Worm (Caenorhabditis elegans) whole organism, young adult: ENCODE results near the gene C53D6.8.

Experiments used
- F37B4.10 ChIP-seq: fragments of 200-800 bp; sonication (Bioruptor generic); IDR thresholded peaks from 2 replicates; pipeline ENCODE4 v1.3.6; 2022; ENCODE audit warnings: missing genetic modification characterization, missing compliant biosample characterization
- F52B5.7 ChIP-seq: sonication (generic microtip); optimal IDR thresholded peaks from 2 replicates; lab custom pipeline; 2016; ENCODE audit warnings: mild to moderate bottlenecking, missing genetic modification characterization, missing compliant biosample characterization
- F57A8.1 ChIP-seq: fragments of 200-800 bp; sonication (Bioruptor generic); optimal IDR thresholded peaks from 2 replicates; lab custom pipeline; 2018; ENCODE audit warnings: mild to moderate bottlenecking, missing genetic modification characterization, moderate library complexity, missing compliant biosample characterization
- F57C9.4 ChIP-seq: sonication (generic microtip); optimal IDR thresholded peaks from 2 replicates; lab custom pipeline; 2017; ENCODE audit warnings: mild to moderate bottlenecking, missing genetic modification characterization, missing compliant biosample characterization
- K12H6.12 ChIP-seq: fragments of 200-800 bp; sonication (Bioruptor generic); optimal IDR thresholded peaks from 2 replicates; lab custom pipeline; 2018; ENCODE audit warnings: mild to moderate bottlenecking, missing genetic modification characterization, missing compliant biosample characterization
- Y53G8AR.9 ChIP-seq: fragments of 200-800 bp; sonication (Bioruptor generic); conservative IDR thresholded peaks from 2 replicates; pipeline ENCODE4 v1.3.6; 2022; ENCODE audit warnings: missing genetic modification reagents, missing genetic modification characterization, missing compliant biosample characterization
- ZK185.1 ChIP-seq: sonication (generic microtip); optimal IDR thresholded peaks from 2 replicates; lab custom pipeline; 2016; ENCODE audit warnings: mild to moderate bottlenecking, missing genetic modification characterization, missing compliant biosample characterization; ENCODE audit not compliant: poor library complexity, severe bottlenecking
- akir-1 ChIP-seq: fragments of 200-800 bp; sonication (Bioruptor generic); optimal IDR thresholded peaks from 2 replicates; lab custom pipeline; 2018; ENCODE audit warnings: mild to moderate bottlenecking, missing genetic modification characterization, moderate library complexity, missing compliant biosample characterization
- aptf-3 ChIP-seq: fragments of 200-800 bp; sonication (Bioruptor generic); IDR thresholded peaks from 2 replicates; pipeline ENCODE4 v1.3.6; 2022; ENCODE audit warnings: missing genetic modification characterization, missing compliant biosample characterization
- attf-5 ChIP-seq: fragments of 200-800 bp; sonication (Bioruptor generic); optimal IDR thresholded peaks from 2 replicates; lab custom pipeline; 2018; ENCODE audit warnings: mild to moderate bottlenecking, missing genetic modification characterization, missing compliant biosample characterization
- attf-6 ChIP-seq: fragments of 200-800 bp; sonication (Bioruptor generic); IDR thresholded peaks from 2 replicates; pipeline ENCODE4 v1.3.6; 2022; ENCODE audit warnings: missing genetic modification reagents, missing genetic modification characterization, missing compliant biosample characterization
- cebp-2 ChIP-seq: fragments of 200-800 bp; sonication (Bioruptor generic); IDR thresholded peaks from 2 replicates; pipeline ENCODE4 v1.3.6; 2022; ENCODE audit warnings: missing genetic modification characterization, missing compliant biosample characterization
- ceh-79 ChIP-seq: sonication (generic microtip); optimal IDR thresholded peaks from 2 replicates; lab custom pipeline; 2017; ENCODE audit warnings: mild to moderate bottlenecking, missing genetic modification characterization, missing compliant biosample characterization
- chd-7 ChIP-seq: sonication (generic microtip); optimal IDR thresholded peaks from 2 replicates; lab custom pipeline; 2016; ENCODE audit warnings: mild to moderate bottlenecking, missing genetic modification characterization, moderate library complexity, missing compliant biosample characterization
- die-1 ChIP-seq: sonication (generic microtip); optimal IDR thresholded peaks from 2 replicates; lab custom pipeline; 2016; ENCODE audit warnings: missing genotype, mild to moderate bottlenecking, missing genetic modification characterization, missing compliant biosample characterization
- dox-1 ChIP-seq: fragments of 200-800 bp; sonication (Bioruptor generic); IDR thresholded peaks from 2 replicates; pipeline ENCODE4 v1.3.6; 2022; ENCODE audit warnings: missing genetic modification reagents, missing genetic modification characterization, missing compliant biosample characterization
- dpff-1 ChIP-seq: sonication (generic microtip); optimal IDR thresholded peaks from 2 replicates; lab custom pipeline; 2017; ENCODE audit warnings: mild to moderate bottlenecking, missing genetic modification characterization, missing compliant biosample characterization
- egl-44 ChIP-seq: fragments of 200-800 bp; sonication (Bioruptor generic); IDR thresholded peaks from 2 replicates; pipeline ENCODE4 v1.3.6; 2022; ENCODE audit warnings: missing genetic modification reagents, missing genetic modification characterization, missing compliant biosample characterization
- egrh-3 ChIP-seq: fragments of 200-800 bp; sonication (Bioruptor generic); IDR thresholded peaks from 2 replicates; pipeline ENCODE4 v1.3.6; 2022; ENCODE audit warnings: missing genetic modification reagents, missing genetic modification characterization, missing compliant biosample characterization
- ekl-4 ChIP-seq: fragments of 200-800 bp; sonication (Bioruptor generic); IDR thresholded peaks from 2 replicates; pipeline ENCODE4 v1.3.6; 2022; ENCODE audit warnings: missing genetic modification reagents, missing genetic modification characterization, missing compliant biosample characterization
- gei-17 ChIP-seq: fragments of 200-800 bp; sonication (Bioruptor generic); optimal IDR thresholded peaks from 2 replicates; lab custom pipeline; 2018; ENCODE audit warnings: mild to moderate bottlenecking, missing genetic modification characterization, missing compliant biosample characterization
- him-1 ChIP-seq: sonication (generic microtip); optimal IDR thresholded peaks from 2 replicates; lab custom pipeline; 2016; ENCODE audit warnings: missing genotype, missing genetic modification reagents, missing genetic modification characterization, missing compliant biosample characterization
- hrde-1 ChIP-seq: sonication (generic microtip); optimal IDR thresholded peaks from 2 replicates; lab custom pipeline; 2016; ENCODE audit warnings: missing genetic modification characterization, mild to moderate bottlenecking, missing compliant biosample characterization, moderate library complexity, missing genotype, missing genetic modification reagents, borderline replicate concordance
- hsf-1 ChIP-seq: fragments of 200-800 bp; sonication (Bioruptor generic); IDR thresholded peaks from 2 replicates; pipeline ENCODE4 v1.3.6; 2022; ENCODE audit warnings: missing genetic modification reagents, missing genetic modification characterization, missing compliant biosample characterization
- lin-26 ChIP-seq: fragments of 200-800 bp; sonication (Bioruptor generic); IDR thresholded peaks from 2 replicates; pipeline ENCODE4 v1.3.6; 2022; ENCODE audit warnings: missing genetic modification reagents, missing genetic modification characterization, missing compliant biosample characterization
- lin-40 ChIP-seq: sonication (generic microtip); optimal IDR thresholded peaks from 2 replicates; lab custom pipeline; 2016; ENCODE audit warnings: missing genetic modification characterization, mild to moderate bottlenecking, missing compliant biosample characterization, missing genotype, missing genetic modification reagents
- mcd-1 ChIP-seq: fragments of 200-800 bp; sonication (Bioruptor generic); IDR thresholded peaks from 2 replicates; pipeline ENCODE4 v1.3.6; 2022; ENCODE audit warnings: missing genetic modification reagents, missing genetic modification characterization, missing compliant biosample characterization
- mel-28 ChIP-seq: sonication (generic microtip); optimal IDR thresholded peaks from 2 replicates; lab custom pipeline; 2016; ENCODE audit warnings: borderline replicate concordance, mild to moderate bottlenecking, missing genetic modification characterization, missing compliant biosample characterization
- mxl-1 ChIP-seq: sonication (generic microtip); optimal IDR thresholded peaks from 2 replicates; lab custom pipeline; 2016; ENCODE audit warnings: missing genetic modification characterization, missing compliant biosample characterization
- nhr-179 ChIP-seq: sonication (generic microtip); optimal IDR thresholded peaks from 2 replicates; lab custom pipeline; 2016; ENCODE audit warnings: mild to moderate bottlenecking, missing genetic modification characterization, missing compliant biosample characterization
- nhr-27 ChIP-seq: fragments of 200-800 bp; sonication (Bioruptor generic); optimal IDR thresholded peaks from 2 replicates; lab custom pipeline; 2018; ENCODE audit warnings: mild to moderate bottlenecking, missing genetic modification characterization, moderate library complexity, missing compliant biosample characterization
- nhr-90 ChIP-seq: sonication (generic microtip); optimal IDR thresholded peaks from 2 replicates; lab custom pipeline; 2016; ENCODE audit warnings: missing genotype, mild to moderate bottlenecking, missing genetic modification characterization, missing compliant biosample characterization
- pbrm-1 ChIP-seq: fragments of 200-800 bp; sonication (Bioruptor generic); IDR thresholded peaks from 2 replicates; pipeline ENCODE4 v1.3.6; 2022; ENCODE audit warnings: missing genetic modification reagents, missing genetic modification characterization, missing compliant biosample characterization
- rec-8 ChIP-seq, 2 experiments: sonication (generic microtip); optimal IDR thresholded peaks; 2 replicates each; lab custom pipeline; 2016; ENCODE audit warnings: mild to moderate bottlenecking in 2 of 2, missing genetic modification characterization in 2 of 2, missing genetic modification reagents in 2 of 2, missing genotype in 2 of 2, missing biosample characterization in 1 of 2, missing compliant biosample characterization in 1 of 2, moderate library complexity in 1 of 2
- repo-1 ChIP-seq: sonication (generic microtip); optimal IDR thresholded peaks from 2 replicates; lab custom pipeline; 2017; ENCODE audit warnings: mild to moderate bottlenecking, missing genetic modification characterization, missing compliant biosample characterization
- sea-2 ChIP-seq: fragments of 200-800 bp; sonication (Bioruptor generic); IDR thresholded peaks from 2 replicates; pipeline ENCODE4 v1.3.6; 2022; ENCODE audit warnings: missing genetic modification characterization, missing compliant biosample characterization
- snpc-1.1 ChIP-seq: sonication (generic microtip); optimal IDR thresholded peaks from 2 replicates; lab custom pipeline; 2017; ENCODE audit warnings: missing genetic modification characterization, mild to moderate bottlenecking, missing compliant biosample characterization, antibody characterized with exemption, moderate library complexity, missing genotype, missing genetic modification reagents; ENCODE audit not compliant: insufficient read depth
- snpc-3.4 ChIP-seq: sonication (generic microtip); optimal IDR thresholded peaks from 2 replicates; lab custom pipeline; 2017; ENCODE audit warnings: missing genetic modification characterization, mild to moderate bottlenecking, missing compliant biosample characterization, antibody characterized with exemption, moderate library complexity, missing genotype, missing genetic modification reagents
- snpc-4 ChIP-seq, 5 experiments: fragments of 150-350 bp in 1 of 5; sonication (generic microtip) in 4 of 5; optimal IDR thresholded peaks; 2 replicates each; lab custom pipeline; 2014 to 2018; ENCODE audit warnings: missing genetic modification characterization in 5 of 5, missing biosample characterization in 3 of 5, antibody characterized with exemption in 2 of 5, mild to moderate bottlenecking in 2 of 5, missing compliant biosample characterization in 2 of 5, missing genotype in 2 of 5, moderate library complexity in 2 of 5, missing genetic modification reagents in 1 of 5
- unc-62 ChIP-seq: fragments of 150-350 bp; optimal IDR thresholded peaks from 2 replicates; lab custom pipeline; 2014; ENCODE audit warnings: missing biosample characterization, missing genetic modification reagents, missing genetic modification characterization
- xnd-1 ChIP-seq: sonication (generic microtip); optimal IDR thresholded peaks from 2 replicates; lab custom pipeline; 2016; ENCODE audit warnings: missing genotype, missing genetic modification reagents, missing genetic modification characterization, missing compliant biosample characterization
- zfh-2 ChIP-seq: fragments of 200-800 bp; sonication (Bioruptor generic); conservative IDR thresholded peaks from 2 replicates; pipeline ENCODE4 v1.3.6; 2022; ENCODE audit warnings: missing genetic modification reagents, missing genetic modification characterization, missing compliant biosample characterization
- ztf-25 ChIP-seq: fragments of 200-800 bp; sonication (Bioruptor generic); IDR thresholded peaks from 2 replicates; pipeline ENCODE4 v1.3.6; 2022; ENCODE audit warnings: missing genetic modification reagents, missing genetic modification characterization, missing compliant biosample characterization
- ztf-26 ChIP-seq: sonication (generic microtip); optimal IDR thresholded peaks from 2 replicates; lab custom pipeline; 2017; ENCODE audit warnings: missing genetic modification characterization, missing compliant biosample characterization

Gene C53D6.8

DNA sequence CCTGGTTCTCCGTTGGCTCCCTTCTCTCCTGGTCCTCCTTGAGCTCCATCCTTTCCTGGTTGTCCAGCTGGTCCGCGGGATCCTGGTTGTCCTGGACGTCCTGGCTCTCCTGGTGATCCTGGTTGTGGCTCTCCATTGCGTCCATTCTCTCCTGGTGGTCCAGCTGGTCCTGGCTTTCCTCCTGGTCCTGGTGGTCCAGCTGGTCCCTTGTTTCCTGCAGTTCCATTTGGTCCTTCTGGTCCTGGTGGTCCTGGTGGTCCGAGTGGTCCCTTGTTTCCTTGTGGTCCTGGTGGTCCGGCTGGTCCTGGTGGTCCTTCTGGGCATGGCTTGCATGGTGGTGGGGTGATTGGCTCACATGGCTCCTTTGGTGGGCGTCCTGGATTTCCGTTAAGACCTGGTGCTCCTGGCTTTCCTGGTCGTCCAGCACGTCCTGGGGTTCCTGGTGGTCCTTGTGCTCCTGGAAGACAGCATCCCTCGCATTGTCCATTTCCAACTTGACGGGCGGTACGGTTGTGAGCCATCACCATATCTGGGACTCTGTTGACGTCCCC is 23.4 kb downstream of the C53D6.8 start:
- TF ChIP-seq snpc-4 (GFP tag; optimal IDR thresholded peaks at IDR 0.05; lab: Kevin White, UChicago) (no peak), snpc-4 (tag; optimal IDR thresholded peaks at IDR 0.05; lab: Kevin White, UChicago) (no peak), dox-1 (0 out of 2 replicates have a peak, but pooled peaks have one; percentile 16), nhr-90 (tag; lab: Kevin White, UChicago) (no peak), egl-44 (no peak), F52B5.7 (tag; lab: Kevin White, UChicago) (peak; percentile 9), ekl-4 (GFP tag; lab: Robert Waterston, UW) (0 out of 2 replicates have a peak, but pooled peaks have one; percentile 8), mxl-1 (tag; lab: Kevin White, UChicago) (no peak), ztf-26 (tag; lab: Kevin White, UChicago) (peak; percentile 5), mcd-1 (GFP tag; lab: Robert Waterston, UW) (peak; percentile 26; the same call in 1 of the 2 replicates), zfh-2 (GFP tag; lab: Robert Waterston, UW) (peak; percentile 85; the same call in 1 of the 2 replicates), attf-5 (GFP tag; lab: Kevin White, UChicago) (no peak), lin-26 (GFP tag; lab: Robert Waterston, UW) (0 out of 2 replicates have a peak, but pooled peaks have one; percentile 30), K12H6.12 (tag; lab: Kevin White, UChicago) (no peak), akir-1 (GFP tag; lab: Kevin White, UChicago) (no peak), F37B4.10 (GFP tag; lab: Robert Waterston, UW) (no peak), snpc-1.1 (tag; lab: Kevin White, UChicago) (no peak), xnd-1 (no peak), ZK185.1 (tag; lab: Kevin White, UChicago) (no peak), nhr-27 (tag; lab: Kevin White, UChicago) (peak; percentile 64), egrh-3 (GFP tag; lab: Robert Waterston, UW) (peak; percentile 68; the same call in 1 of the 2 replicates), dpff-1 (tag; lab: Kevin White, UChicago) (no peak), hsf-1 (no peak), snpc-3.4 (tag; lab: Kevin White, UChicago) (no peak), attf-6 (no peak), aptf-3 (no peak), hrde-1 (tag; lab: Kevin White, UChicago) (peak; percentile 0), lin-40 (tag; lab: Kevin White, UChicago) (no peak)

DNA sequence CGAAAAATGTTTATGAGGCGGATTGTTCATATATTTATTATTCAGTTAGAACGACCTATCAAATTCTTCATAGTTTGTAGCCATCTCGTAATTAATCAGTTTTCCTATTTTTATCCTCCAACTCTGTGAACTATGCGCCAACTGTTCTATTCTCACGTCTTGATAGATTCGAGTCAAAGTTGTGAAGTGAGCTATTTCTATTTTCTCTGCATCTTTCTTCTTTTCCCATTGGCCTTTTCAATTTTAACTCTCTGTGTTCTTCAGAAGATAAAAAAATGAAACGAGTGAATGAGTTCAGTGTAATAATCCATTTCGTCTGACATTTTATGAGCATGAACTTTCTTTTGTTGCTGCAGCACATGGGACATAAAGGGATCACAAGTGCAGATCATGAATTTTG is 24.5 kb downstream of the C53D6.8 start:
- TF ChIP-seq die-1 (tag; lab: Kevin White, UChicago) (no peak), zfh-2 (GFP tag; lab: Robert Waterston, UW) (no peak), F57C9.4 (tag; lab: Kevin White, UChicago) (no peak), gei-17 (GFP tag; lab: Kevin White, UChicago) (no peak), attf-5 (GFP tag; lab: Kevin White, UChicago) (no peak), cebp-2 (GFP tag; lab: Robert Waterston, UW) (no peak), chd-7 (tag; lab: Kevin White, UChicago) (no peak), F37B4.10 (GFP tag; lab: Robert Waterston, UW) (no peak), nhr-179 (tag; lab: Kevin White, UChicago) (no peak), repo-1 (no peak)

DNA sequence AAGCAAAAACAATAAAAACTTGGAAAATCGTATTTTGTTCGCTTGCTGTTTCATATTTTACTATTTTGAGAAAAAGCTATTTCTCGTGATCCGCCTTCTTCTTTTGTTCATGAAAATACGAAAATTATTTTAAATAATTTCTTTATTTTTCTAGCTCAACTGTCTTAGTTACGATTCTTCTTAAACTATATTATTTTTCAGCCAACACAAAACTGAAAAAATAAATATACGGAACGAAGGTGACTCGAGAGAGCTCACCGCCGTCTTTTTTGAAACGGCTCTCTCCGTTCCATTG is 27.3 kb downstream of the C53D6.8 start, which contains the start of gene pdzd-8:
Gene pdzd-8 (plus strand): TSS at position 196 of the 295 bp plus-strand sequence.
- no peak for TF ChIP-seq snpc-1.1 (tag; lab: Kevin White, UChicago)
- no peak for TF ChIP-seq snpc-4 (GFP tag; optimal IDR thresholded peaks at IDR 0.05; lab: Kevin White, UChicago)
- no peak for TF ChIP-seq snpc-4 (tag; optimal IDR thresholded peaks at IDR 0.05; lab: Kevin White, UChicago)
- no peak for TF ChIP-seq ceh-79 (tag; lab: Kevin White, UChicago)
- TF ChIP-seq hrde-1 (tag; lab: Kevin White, UChicago): no peak
- TF ChIP-seq Y53G8AR.9 (GFP tag; lab: Robert Waterston, UW): no peak
- no peak for TF ChIP-seq sea-2
- TF ChIP-seq him-1 (tag; lab: Kevin White, UChicago): no peak
- no peak for TF ChIP-seq mel-28 (tag; lab: Kevin White, UChicago)
- TF ChIP-seq rec-8 (tag; optimal IDR thresholded peaks at IDR 0.05; lab: Kevin White, UChicago): no peak
- TF ChIP-seq K12H6.12 (tag; lab: Kevin White, UChicago): no peak
- TF ChIP-seq F57A8.1 (GFP tag; lab: Kevin White, UChicago): no peak
- no peak for TF ChIP-seq ztf-25 (GFP tag; lab: Robert Waterston, UW)
- TF ChIP-seq unc-62 (GFP tag; lab: Kevin White, UChicago): no peak
- no peak for TF ChIP-seq chd-7 (tag; lab: Kevin White, UChicago)
- TF ChIP-seq pbrm-1 (GFP tag; lab: Robert Waterston, UW): no peak
